Worm (Caenorhabditis elegans) whole organism, mixed stage, embryonic: ENCODE results near the gene R08D7.7.
A peak's percentile ranks its signal among the peaks of the same experiment; 100 is the strongest.
"Not testable (repeated sequence)": the region's sequence is repeated elsewhere in the genome, so short reads cannot be mapped to it uniquely, and the experiment has no call there.

Experiments used
- M03D4.4 ChIP-seq: sonication (generic microtip); optimal IDR thresholded peaks from 2 replicates; lab custom pipeline; 2017; ENCODE audit warnings: mild to moderate bottlenecking, missing genetic modification characterization, missing compliant biosample characterization
- bed-3 ChIP-seq: fragments of 200-800 bp; sonication (Bioruptor generic); optimal IDR thresholded peaks from 3 replicates; lab custom pipeline; 2018; ENCODE audit warnings: mild to moderate bottlenecking, missing genetic modification characterization, moderate library complexity, missing compliant biosample characterization
- ceh-39 ChIP-seq: fragments of 150-350 bp; optimal IDR thresholded peaks from 2 replicates; lab custom pipeline; 2014; ENCODE audit warnings: missing biosample characterization, missing genetic modification characterization
- ceh-43 ChIP-seq: fragments of 200-800 bp; sonication (Bioruptor generic); optimal IDR thresholded peaks from 2 replicates; lab custom pipeline; 2018; ENCODE audit warnings: mild to moderate bottlenecking, missing genetic modification characterization, moderate library complexity, missing compliant biosample characterization
- ceh-83 ChIP-seq: fragments of 200-800 bp; sonication (Bioruptor generic); optimal IDR thresholded peaks from 2 replicates; lab custom pipeline; 2018; ENCODE audit warnings: mild to moderate bottlenecking, missing genetic modification characterization, missing compliant biosample characterization
- ces-1 ChIP-seq: fragments of 150-350 bp; optimal IDR thresholded peaks from 2 replicates; lab custom pipeline; 2014; ENCODE audit warnings: missing biosample characterization, missing genetic modification reagents, missing genetic modification characterization
- cnd-1 ChIP-seq: fragments of 200-800 bp; sonication (Bioruptor generic); optimal IDR thresholded peaks from 2 replicates; lab custom pipeline; 2018; ENCODE audit warnings: mild to moderate bottlenecking, missing genetic modification characterization, missing compliant biosample characterization
- drap-1 ChIP-seq: fragments of 200-800 bp; sonication (Bioruptor generic); optimal IDR thresholded peaks from 3 replicates; lab custom pipeline; 2018; ENCODE audit warnings: mild to moderate bottlenecking, missing genetic modification characterization, missing compliant biosample characterization
- elt-1 ChIP-seq: sonication (generic microtip); optimal IDR thresholded peaks from 2 replicates; lab custom pipeline; 2017; ENCODE audit warnings: missing genetic modification characterization, mild to moderate bottlenecking, missing compliant biosample characterization, antibody characterized with exemption, moderate library complexity, borderline replicate concordance; ENCODE audit not compliant: insufficient read depth
- elt-3 ChIP-seq: fragments of 150-350 bp; optimal IDR thresholded peaks from 2 replicates; lab custom pipeline; 2014; ENCODE audit warnings: missing biosample characterization, missing genetic modification characterization
- hlh-1 ChIP-seq: fragments of 150-350 bp; optimal IDR thresholded peaks from 2 replicates; lab custom pipeline; 2014; ENCODE audit warnings: missing biosample characterization, missing genetic modification reagents, missing genetic modification characterization
- lin-13 ChIP-seq: fragments of 150-350 bp; optimal IDR thresholded peaks from 2 replicates; lab custom pipeline; 2014; ENCODE audit warnings: missing biosample characterization, missing genetic modification characterization
- lin-32 ChIP-seq: fragments of 200-800 bp; sonication (Bioruptor generic); optimal IDR thresholded peaks from 2 replicates; lab custom pipeline; 2018; ENCODE audit warnings: mild to moderate bottlenecking, missing genetic modification characterization, missing compliant biosample characterization
- lsy-2 ChIP-seq: fragments of 150-350 bp; optimal IDR thresholded peaks from 2 replicates; lab custom pipeline; 2014; ENCODE audit warnings: missing biosample characterization, missing genetic modification characterization
- mab-5 ChIP-seq: fragments of 150-350 bp; optimal IDR thresholded peaks from 2 replicates; lab custom pipeline; 2014; ENCODE audit warnings: missing biosample characterization, missing genetic modification characterization
- mep-1 ChIP-seq: fragments of 150-350 bp; optimal IDR thresholded peaks from 2 replicates; lab custom pipeline; 2017; ENCODE audit warnings: missing biosample characterization, missing genetic modification reagents, missing genetic modification characterization, inconsistent platforms
- mls-2 ChIP-seq: sonication (generic microtip); optimal IDR thresholded peaks from 2 replicates; lab custom pipeline; 2016; ENCODE audit warnings: mild to moderate bottlenecking, missing genetic modification characterization, moderate library complexity, missing compliant biosample characterization
- nhr-12 ChIP-seq: fragments of 150-350 bp; optimal IDR thresholded peaks from 2 replicates; lab custom pipeline; 2014; ENCODE audit warnings: missing biosample characterization, missing genetic modification characterization
- nhr-237 ChIP-seq: fragments of 150-350 bp; optimal IDR thresholded peaks from 2 replicates; lab custom pipeline; 2014; ENCODE audit warnings: missing biosample characterization, missing genetic modification characterization
- nhr-76 ChIP-seq: sonication (generic microtip); optimal IDR thresholded peaks from 2 replicates; lab custom pipeline; 2017; ENCODE audit warnings: missing biosample characterization, missing genetic modification characterization
- pha-4 ChIP-seq: fragments of 150-350 bp; optimal IDR thresholded peaks from 2 replicates; lab custom pipeline; 2018; ENCODE audit warnings: missing biosample characterization, missing genetic modification reagents, missing genetic modification characterization
- sem-2 ChIP-seq: fragments of 200-800 bp; sonication (Bioruptor generic); optimal IDR thresholded peaks from 2 replicates; lab custom pipeline; 2018; ENCODE audit warnings: mild to moderate bottlenecking, missing genetic modification characterization, missing compliant biosample characterization
- snpc-4 ChIP-seq: fragments of 150-350 bp; optimal IDR thresholded peaks from 2 replicates; lab custom pipeline; 2014; ENCODE audit warnings: missing biosample characterization, missing genetic modification characterization
- sptf-1 ChIP-seq: sonication (generic microtip); optimal IDR thresholded peaks from 2 replicates; lab custom pipeline; 2017; ENCODE audit warnings: mild to moderate bottlenecking, missing genetic modification characterization, moderate library complexity, missing compliant biosample characterization
- tbx-8 ChIP-seq: fragments of 200-800 bp; sonication (Bioruptor generic); optimal IDR thresholded peaks from 2 replicates; lab custom pipeline; 2018; ENCODE audit warnings: mild to moderate bottlenecking, missing genetic modification characterization, moderate library complexity, missing compliant biosample characterization
- unc-120 ChIP-seq: sonication (generic microtip); optimal IDR thresholded peaks from 2 replicates; lab custom pipeline; 2017; ENCODE audit warnings: missing genetic modification characterization, missing compliant biosample characterization; ENCODE audit not compliant: poor library complexity, severe bottlenecking
- unc-39 ChIP-seq: fragments of 150-350 bp; optimal IDR thresholded peaks from 2 replicates; lab custom pipeline; 2014; ENCODE audit warnings: missing biosample characterization, missing genetic modification characterization
- unc-62 ChIP-seq: fragments of 150-350 bp; optimal IDR thresholded peaks from 2 replicates; lab custom pipeline; 2014; ENCODE audit warnings: missing biosample characterization, missing genetic modification reagents, missing genetic modification characterization
- zip-8 ChIP-seq: fragments of 150-350 bp; optimal IDR thresholded peaks from 2 replicates; lab custom pipeline; 2014; ENCODE audit warnings: missing biosample characterization, missing genetic modification characterization
- ztf-11 ChIP-seq: fragments of 150-350 bp; optimal IDR thresholded peaks from 2 replicates; lab custom pipeline; 2014; ENCODE audit warnings: missing biosample characterization, missing genetic modification characterization

R08D7.7 gene

ce11 chrIII:9005905-9006372, 16.1 kb downstream of the R08D7.7 start, which contains the start of gene rab-6.1:
Gene rab-6.1 (minus strand): TSS chrIII:9005955.
- TF ChIP-seq mls-2 (tag; lab: Kevin White, UChicago); bed-3 (GFP tag; lab: Kevin White, UChicago); drap-1 (GFP tag; lab: Kevin White, UChicago): not testable (repeated sequence)

DNA sequence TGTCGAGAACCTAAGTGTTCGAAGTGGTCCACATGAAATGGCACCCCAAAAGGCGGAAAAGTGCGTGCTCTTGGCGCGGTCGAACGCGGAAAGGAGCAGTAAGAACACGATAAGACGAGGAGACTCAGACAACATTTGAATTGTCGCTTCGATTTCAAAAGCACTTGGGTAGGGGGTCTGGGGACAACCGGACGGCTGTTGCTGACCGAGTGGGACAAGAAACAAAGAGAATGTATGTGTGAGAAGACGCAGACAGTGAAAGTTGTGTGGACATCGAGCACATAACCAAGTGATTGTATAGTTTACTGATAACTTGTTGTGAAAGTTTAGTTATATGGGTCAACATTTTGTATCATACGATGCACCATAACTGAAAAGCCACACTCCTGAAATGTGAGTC, 17.3 kb downstream of the R08D7.7 start:
- TF ChIP-seq cnd-1 (tag; lab: Kevin White, UChicago) (peak; percentile 24), pha-4 (tag; lab: Kevin White, UChicago) (peak; percentile 22), mls-2 (tag; lab: Kevin White, UChicago) (no peak), elt-1 (tag; lab: Kevin White, UChicago) (no peak), unc-120 (tag; lab: Kevin White, UChicago) (peak; percentile 67), ceh-39 (no peak), unc-62 (peak; percentile 69), zip-8 (tag; lab: Kevin White, UChicago) (no peak), drap-1 (GFP tag; lab: Kevin White, UChicago) (peak; percentile 59), nhr-12 (tag; lab: Kevin White, UChicago) (peak; percentile 57), sptf-1 (tag; lab: Kevin White, UChicago) (peak; percentile 10), hlh-1 (peak; percentile 87)

ce11 chrIII:9010047-9010446, 20.2 kb downstream of the R08D7.7 start, which contains the start of gene F59B2.8:
Gene F59B2.8 (minus strand): TSS chrIII:9010197.
- TF ChIP-seq zip-8 (tag; lab: Kevin White, UChicago) = no peak
- peak; percentile 25 for TF ChIP-seq ces-1 (GFP tag; lab: Kevin White, UChicago)
- TF ChIP-seq unc-120 (tag; lab: Kevin White, UChicago) = peak; percentile 20
- TF ChIP-seq unc-62 = peak; percentile 62
- TF ChIP-seq ceh-39 = no peak
- TF ChIP-seq hlh-1 = peak; percentile 15
- peak; percentile 22 for TF ChIP-seq mls-2 (tag; lab: Kevin White, UChicago)

ce11 chrIII:9012309-9012708, 22.5 kb downstream of the R08D7.7 start, which contains the start of gene F59B2.9:
Gene F59B2.9 (minus strand): TSS chrIII:9012409.
- TF ChIP-seq lin-32 (GFP tag; lab: Kevin White, UChicago) = no peak
- TF ChIP-seq unc-39 (tag; lab: Kevin White, UChicago) = no peak
- TF ChIP-seq sptf-1 (tag; lab: Kevin White, UChicago) = no peak
- TF ChIP-seq sem-2 = no peak
- no peak for TF ChIP-seq ceh-83 (GFP tag; lab: Kevin White, UChicago)
- TF ChIP-seq snpc-4 (tag; lab: Kevin White, UChicago) = no peak
- TF ChIP-seq nhr-76 = no peak
- no peak for TF ChIP-seq pha-4 (tag; lab: Kevin White, UChicago)
- no peak for TF ChIP-seq unc-62
- no peak for TF ChIP-seq ceh-43 (GFP tag; lab: Kevin White, UChicago)

- no peak for TF ChIP-seq elt-3
- TF ChIP-seq unc-62 = no peak
- TF ChIP-seq tbx-8 (GFP tag; lab: Kevin White, UChicago) = no peak
- no peak for TF ChIP-seq bed-3 (GFP tag; lab: Kevin White, UChicago)
- no peak for TF ChIP-seq elt-1 (tag; lab: Kevin White, UChicago)
- no peak for TF ChIP-seq unc-120 (tag; lab: Kevin White, UChicago)
- no peak for TF ChIP-seq ceh-39
- TF ChIP-seq pha-4 (tag; lab: Kevin White, UChicago) = no peak
- TF ChIP-seq snpc-4 (tag; lab: Kevin White, UChicago) = no peak
- TF ChIP-seq ztf-11 (tag; lab: Kevin White, UChicago) = no peak
- TF ChIP-seq nhr-237 (tag; lab: Kevin White, UChicago) = no peak
- TF ChIP-seq ces-1 (GFP tag; lab: Kevin White, UChicago) = no peak
- TF ChIP-seq, all 35 proteins: peak for 0
These were observed 27.4 kb downstream of the R08D7.7 start, which contains the start of gene F59B2.12 for ce11 chrIII:9017181-9017651. Gene F59B2.12 (plus strand): TSS chrIII:9017601.

ce11 chrIII:9022535-9022934, 32.7 kb downstream of the R08D7.7 start, which contains the start of gene F59B2.14:
Gene F59B2.14 (minus strand): TSS chrIII:9022635.
- TF ChIP-seq ceh-39 = no peak
- TF ChIP-seq elt-3 = no peak
- no peak for TF ChIP-seq mep-1
- no peak for TF ChIP-seq M03D4.4 (tag; lab: Kevin White, UChicago)
- no peak for TF ChIP-seq lsy-2 (tag; lab: Kevin White, UChicago)
- no peak for TF ChIP-seq unc-39 (tag; lab: Kevin White, UChicago)
- TF ChIP-seq mab-5 (tag; lab: Kevin White, UChicago) = no peak
- TF ChIP-seq snpc-4 (tag; lab: Kevin White, UChicago) = no peak
- no peak for TF ChIP-seq ces-1 (GFP tag; lab: Kevin White, UChicago)
- TF ChIP-seq sem-2 = no peak
- TF ChIP-seq lin-13 (tag; lab: Kevin White, UChicago) = no peak
- no peak for TF ChIP-seq bed-3 (GFP tag; lab: Kevin White, UChicago)
